Worm (Caenorhabditis elegans): ENCODE data around the gene C23H4.8.

The C23H4.8 gene

ce11 chrX:12219477-12219876 is 2.4 kb downstream of the C23H4.8 start, which contains the start of gene cest-8:
Gene cest-8, plus strand, starts transcription at chrX:12219660.
- TF ChIP-seq aha-1 (tag) (peak; percentile 87), nhr-10 (tag; optimal IDR thresholded peaks at IDR 0.05) (no peak), set-16 (GFP tag; IDR thresholded peaks at IDR 0.05) (no peak), daf-16 (GFP tag; optimal IDR thresholded peaks at IDR 0.05) (no peak), daf-16 (tag; optimal IDR thresholded peaks at IDR 0.05) (peak; percentile 97), snpc-1.2 (GFP tag; IDR thresholded peaks at IDR 0.05) (no peak), dve-1 (tag; optimal IDR thresholded peaks at IDR 0.05; ENCODE audit: insufficient read depth) (peak; percentile 19), pha-4 (GFP tag; IDR thresholded peaks at IDR 0.05) (no peak), pha-4 (tag; optimal IDR thresholded peaks at IDR 0.05) (no peak), pqm-1 (tag; optimal IDR thresholded peaks at IDR 0.05) (peak; percentile 14), duxl-1 (tag; optimal IDR thresholded peaks at IDR 0.05; ENCODE audit: poor library complexity) (no peak)

- TF ChIP-seq daf-16 (GFP tag; optimal IDR thresholded peaks at IDR 0.05) (no peak), daf-16 (tag; optimal IDR thresholded peaks at IDR 0.05) (peak; percentile 2), aha-1 (tag) (peak; percentile 28), nhr-10 (tag; optimal IDR thresholded peaks at IDR 0.05) (no peak), zip-2 (tag; optimal IDR thresholded peaks at IDR 0.05) (no peak)
These were observed 4.8 kb downstream of the C23H4.8 start, which contains the start of gene cest-9.2 for ce11 chrX:12221817-12222216. Gene cest-9.2, plus strand, starts transcription at chrX:12222117.

- no peak for TF ChIP-seq D1046.2 (GFP tag; IDR thresholded peaks at IDR 0.05)
- TF ChIP-seq spr-3 (GFP tag; optimal IDR thresholded peaks at IDR 0.05): no peak
- TF ChIP-seq pqm-1 (tag; optimal IDR thresholded peaks at IDR 0.05): peak; percentile 19
- TF ChIP-seq hlh-11 (tag; optimal IDR thresholded peaks at IDR 0.05): peak; percentile 36
- TF ChIP-seq nhr-28 (tag; optimal IDR thresholded peaks at IDR 0.05): peak; percentile 24
- TF ChIP-seq ceh-44 (GFP tag; IDR thresholded peaks at IDR 0.05): no peak
- TF ChIP-seq daf-16 (GFP tag; optimal IDR thresholded peaks at IDR 0.05): no peak
- TF ChIP-seq daf-16 (tag; optimal IDR thresholded peaks at IDR 0.05): peak; percentile 95
- peak; percentile 63 for TF ChIP-seq dve-1 (tag; optimal IDR thresholded peaks at IDR 0.05; ENCODE audit: insufficient read depth)
These were observed 5.7 kb downstream of the C23H4.8 start for ce11 chrX:12222723-12223122.

ce11 chrX:12225970-12226369 is 8.9 kb downstream of the C23H4.8 start, which contains the start of gene cest-9.1:
Gene cest-9.1, plus strand, starts transcription at chrX:12226182.
- TF ChIP-seq madf-5 (GFP tag; IDR thresholded peaks at IDR 0.05) (no peak), gei-8 (GFP tag; optimal IDR thresholded peaks at IDR 0.05) (no peak), daf-16 (GFP tag; optimal IDR thresholded peaks at IDR 0.05) (no peak), daf-16 (tag; optimal IDR thresholded peaks at IDR 0.05) (peak; percentile 97), skn-1 (tag; optimal IDR thresholded peaks at IDR 0.05) (no peak), nhr-28 (tag; optimal IDR thresholded peaks at IDR 0.05) (peak; percentile 51), ceh-32 (tag; optimal IDR thresholded peaks at IDR 0.05; ENCODE audit: poor library complexity) (no peak), egl-27 (tag; optimal IDR thresholded peaks at IDR 0.05) (no peak), pqm-1 (tag; optimal IDR thresholded peaks at IDR 0.05) (peak; percentile 23), nhr-11 (tag; optimal IDR thresholded peaks at IDR 0.05) (no peak), php-3 (GFP tag; IDR thresholded peaks at IDR 0.05) (no peak), set-16 (GFP tag; IDR thresholded peaks at IDR 0.05) (no peak), Y75B8A.6 (GFP tag; IDR thresholded peaks at IDR 0.05) (no peak), hif-1 (tag; optimal IDR thresholded peaks at IDR 0.05) (no peak), lin-38 (GFP tag; IDR thresholded peaks at IDR 0.05) (no peak), zfp-2 (tag; optimal IDR thresholded peaks at IDR 0.05) (no peak), nhr-25 (tag; optimal IDR thresholded peaks at IDR 0.05; ENCODE audit: borderline replicate concordance, insufficient read depth) (no peak), egl-43 (GFP tag; IDR thresholded peaks at IDR 0.05) (no peak), ama-1 (optimal IDR thresholded peaks at IDR 0.05) (no peak), lin-29 (GFP tag; IDR thresholded peaks at IDR 0.05) (no peak), zfp-3 (GFP tag; conservative IDR thresholded peaks at IDR 0.05) (no peak), dve-1 (tag; optimal IDR thresholded peaks at IDR 0.05; ENCODE audit: insufficient read depth) (peak; percentile 50)
